Fruit fly (Drosophila melanogaster) whole organism, embryonic: ENCODE measurements around the gene CG9795.

Experiments
- Abd-B ChIP-seq: fragments of 200-800 bp; sonication (Bioruptor generic); optimal IDR thresholded peaks from 2 replicates; lab custom pipeline; 2018; ENCODE audit warnings: missing biosample characterization, mild to moderate bottlenecking, missing genetic modification characterization, moderate library complexity
- Ada2b ChIP-seq: fragments of 200-800 bp; sonication (Bioruptor generic); IDR thresholded peaks from 2 replicates; pipeline ENCODE4 v1.3.6; 2022; ENCODE audit warnings: missing biosample characterization, missing genetic modification characterization
- Atf6 ChIP-seq: fragments of 200-800 bp; sonication (Bioruptor generic); IDR thresholded peaks from 2 replicates; pipeline ENCODE4 v1.3.6; 2022; ENCODE audit warnings: missing biosample characterization, missing genetic modification characterization
- Awh ChIP-seq: fragments of 200-800 bp; sonication (Bioruptor generic); IDR thresholded peaks from 2 replicates; pipeline ENCODE4, ENCODE4 v1.3.6; 2022; ENCODE audit warnings: missing biosample characterization, missing genetic modification characterization
- CG10209 ChIP-seq: fragments of 200-800 bp; sonication (Bioruptor generic); optimal IDR thresholded peaks from 3 replicates; lab custom pipeline; 2017; ENCODE audit warnings: missing biosample characterization, mild to moderate bottlenecking, missing genetic modification characterization, missing genetic modification reagents
- CG1024 ChIP-seq: fragments of 200-800 bp; sonication (Bioruptor generic); IDR thresholded peaks from 2 replicates; pipeline ENCODE4 v1.3.6; 2022; ENCODE audit warnings: missing biosample characterization, missing genetic modification characterization
- CG10366 ChIP-seq: fragments of 200-800 bp; sonication (Bioruptor generic); IDR thresholded peaks from 2 replicates; pipeline ENCODE4 v1.3.6; 2022; ENCODE audit warnings: missing biosample characterization, missing genetic modification characterization
- CG14860 ChIP-seq: fragments of 200-800 bp; sonication (Bioruptor generic); IDR thresholded peaks from 3 replicates; pipeline ENCODE4 v1.3.6; 2022; ENCODE audit warnings: missing biosample characterization, missing genetic modification characterization; ENCODE audit not compliant: partially characterized antibody
- CG16813 ChIP-seq: fragments of 200-800 bp; sonication (Bioruptor generic); IDR thresholded peaks from 3 replicates; pipeline ENCODE4 v1.3.6; 2022; ENCODE audit warnings: missing biosample characterization, missing genetic modification characterization; ENCODE audit not compliant: partially characterized antibody
- CG1792 ChIP-seq: fragments of 200-800 bp; sonication (Bioruptor generic); optimal IDR thresholded peaks from 2 replicates; lab custom pipeline; 2016; ENCODE audit warnings: missing biosample characterization, missing genetic modification characterization
- CG18619 ChIP-seq: fragments of 200-800 bp; sonication (Bioruptor generic); optimal IDR thresholded peaks from 3 replicates; lab custom pipeline; 2017; ENCODE audit warnings: missing biosample characterization, mild to moderate bottlenecking, missing genetic modification characterization
- CG18764 ChIP-seq: fragments of 200-800 bp; sonication (Bioruptor generic); optimal IDR thresholded peaks from 3 replicates; lab custom pipeline; 2016; ENCODE audit warnings: missing biosample characterization, missing genetic modification characterization
- CG32772 ChIP-seq: fragments of 200-800 bp; sonication (Bioruptor generic); IDR thresholded peaks from 2 replicates; pipeline ENCODE4 v1.3.6; 2022; ENCODE audit warnings: missing biosample characterization, missing genetic modification characterization
- CG34422 ChIP-seq: fragments of 200-800 bp; sonication (Bioruptor generic); IDR thresholded peaks from 3 replicates; pipeline ENCODE4 v1.3.6; 2022; ENCODE audit warnings: missing biosample characterization, missing genetic modification characterization
- CG3838 ChIP-seq: fragments of 200-800 bp; sonication (Bioruptor generic); optimal IDR thresholded peaks from 3 replicates; lab custom pipeline; 2016; ENCODE audit warnings: missing biosample characterization, missing genetic modification characterization
- CG4282 ChIP-seq: fragments of 200-800 bp; sonication (Bioruptor generic); optimal IDR thresholded peaks from 2 replicates; lab custom pipeline; 2016; ENCODE audit warnings: missing biosample characterization, missing genetic modification characterization
- CG4360 ChIP-seq: fragments of 200-800 bp; sonication (Bioruptor generic); IDR thresholded peaks from 2 replicates; pipeline ENCODE4 v1.3.6; 2022; ENCODE audit warnings: missing biosample characterization, missing genetic modification characterization
- CG4404 ChIP-seq: fragments of 200-800 bp; sonication (Bioruptor generic); IDR thresholded peaks from 2 replicates; pipeline ENCODE4 v1.3.6; 2022; ENCODE audit warnings: missing biosample characterization, missing genetic modification characterization
- CG9215 ChIP-seq: fragments of 200-800 bp; sonication (Bioruptor generic); IDR thresholded peaks from 2 replicates; pipeline ENCODE4 v1.3.6; 2022; ENCODE audit warnings: missing biosample characterization, missing genetic modification characterization
- D19A ChIP-seq: fragments of 200-800 bp; optimal IDR thresholded peaks from 3 replicates; lab custom pipeline; 2019; ENCODE audit warnings: missing biosample characterization, mild to moderate bottlenecking, missing genetic modification characterization, moderate library complexity
- Dip3 ChIP-seq: fragments of 200-800 bp; sonication (Bioruptor generic); optimal IDR thresholded peaks from 3 replicates; lab custom pipeline; 2016; ENCODE audit warnings: missing biosample characterization, missing genetic modification characterization
- Dp ChIP-seq: fragments of 200-800 bp; sonication (Bioruptor generic); optimal IDR thresholded peaks from 2 replicates; lab custom pipeline; 2018; ENCODE audit warnings: missing biosample characterization, mild to moderate bottlenecking, missing genetic modification characterization, moderate library complexity
- E2f2 ChIP-seq: fragments of 200-800 bp; sonication (Bioruptor generic); IDR thresholded peaks from 2 replicates; pipeline ENCODE4 v1.3.6; 2022; ENCODE audit warnings: missing biosample characterization, missing genetic modification characterization
- Hmx ChIP-seq: fragments of 200-800 bp; sonication (Bioruptor generic); optimal IDR thresholded peaks from 2 replicates; lab custom pipeline; 2016; ENCODE audit warnings: missing biosample characterization, missing genetic modification characterization
- Hr39 ChIP-seq: fragments of >200 bp; optimal IDR thresholded peaks from 2 replicates; lab custom pipeline; 2017
- NC2β ChIP-seq: fragments of 200-800 bp; sonication (Bioruptor generic); optimal IDR thresholded peaks from 2 replicates; lab custom pipeline; 2016; ENCODE audit warnings: missing biosample characterization, missing genetic modification characterization
- NFAT ChIP-seq: fragments of 200-800 bp; sonication (Bioruptor generic); IDR thresholded peaks from 2 replicates; pipeline ENCODE4 v1.3.6; 2022; ENCODE audit warnings: missing biosample characterization, missing genetic modification characterization
- Nf-YA ChIP-seq: fragments of 200-800 bp; sonication (Bioruptor generic); IDR thresholded peaks from 2 replicates; pipeline ENCODE4 v1.3.6; 2022; ENCODE audit warnings: missing biosample characterization, missing genetic modification characterization
- Oaz ChIP-seq: fragments of 200-800 bp; sonication (Bioruptor generic); IDR thresholded peaks from 2 replicates; pipeline ENCODE4 v1.3.6; 2022; ENCODE audit warnings: missing biosample characterization, missing genetic modification characterization
- PHDP ChIP-seq: fragments of 200-800 bp; sonication (Bioruptor generic); optimal IDR thresholded peaks from 3 replicates; lab custom pipeline; 2018; ENCODE audit warnings: missing biosample characterization, mild to moderate bottlenecking, missing genetic modification characterization, moderate library complexity
- Ravus ChIP-seq: fragments of 200-800 bp; sonication (Bioruptor generic); IDR thresholded peaks from 2 replicates; pipeline ENCODE4 v1.3.6; 2022; ENCODE audit warnings: missing biosample characterization, missing genetic modification characterization
- Rfx ChIP-seq: fragments of 200-800 bp; sonication (Bioruptor generic); IDR thresholded peaks from 2 replicates; pipeline ENCODE4 v1.3.6; 2022; ENCODE audit warnings: missing biosample characterization, missing genetic modification characterization
- Spps ChIP-seq: fragments of 200-800 bp; sonication (Bioruptor generic); optimal IDR thresholded peaks from 2 replicates; lab custom pipeline; 2018; ENCODE audit warnings: missing biosample characterization, mild to moderate bottlenecking, missing genetic modification characterization
- ab ChIP-seq: fragments of 200-800 bp; sonication (Bioruptor generic); optimal IDR thresholded peaks from 2 replicates; lab custom pipeline; 2016; ENCODE audit warnings: missing biosample characterization, missing genetic modification characterization
- aop ChIP-seq: fragments of 200-800 bp; sonication (Bioruptor generic); IDR thresholded peaks from 2 replicates; pipeline ENCODE4 v1.3.6; 2022; ENCODE audit warnings: missing biosample characterization, missing genetic modification characterization
- bcd ChIP-seq: fragments of 200-800 bp; sonication (Bioruptor generic); optimal IDR thresholded peaks from 2 replicates; lab custom pipeline; 2017; ENCODE audit warnings: missing biosample characterization, mild to moderate bottlenecking, missing genetic modification characterization
- btn ChIP-seq: fragments of 200-800 bp; sonication (Bioruptor generic); optimal IDR thresholded peaks from 2 replicates; lab custom pipeline; 2016; ENCODE audit warnings: missing biosample characterization, missing genetic modification characterization
- cg ChIP-seq: fragments of 200-800 bp; sonication (Bioruptor generic); optimal IDR thresholded peaks from 3 replicates; lab custom pipeline; 2019; ENCODE audit warnings: missing biosample characterization, mild to moderate bottlenecking, missing genetic modification characterization, moderate library complexity
- chif ChIP-seq, 2 experiments: fragments of 200-800 bp; sonication (Bioruptor generic); optimal IDR thresholded peaks; 3 replicates each; lab custom pipeline; 2016; ENCODE audit warnings: missing biosample characterization in 2 of 2, missing genetic modification characterization in 2 of 2
- corto ChIP-seq: fragments of 200-800 bp; sonication (Bioruptor generic); optimal IDR thresholded peaks from 2 replicates; lab custom pipeline; 2016; ENCODE audit warnings: missing biosample characterization, mild to moderate bottlenecking, missing genetic modification characterization, moderate library complexity
- crc ChIP-seq: fragments of 200-800 bp; sonication (Bioruptor generic); optimal IDR thresholded peaks from 2 replicates; lab custom pipeline; 2016; ENCODE audit warnings: missing biosample characterization, missing genetic modification characterization
- crp ChIP-seq, 2 experiments: fragments of 200-800 bp; sonication (Bioruptor generic); optimal IDR thresholded peaks; 2 replicates in 1 of 2; 3 replicates in 1 of 2; lab custom pipeline; 2017; ENCODE audit warnings: missing biosample characterization in 2 of 2, missing genetic modification characterization in 2 of 2, mild to moderate bottlenecking in 1 of 2, moderate library complexity in 1 of 2
- disco-r ChIP-seq: fragments of 200-800 bp; sonication (Bioruptor generic); optimal IDR thresholded peaks from 2 replicates; lab custom pipeline; 2016; ENCODE audit warnings: missing biosample characterization, missing genetic modification characterization
- dmrt99B ChIP-seq: fragments of 200-800 bp; sonication (Bioruptor generic); optimal IDR thresholded peaks from 2 replicates; lab custom pipeline; 2018; ENCODE audit warnings: missing biosample characterization, mild to moderate bottlenecking, missing genetic modification characterization, moderate library complexity
- esg ChIP-seq: fragments of 200-800 bp; sonication (Bioruptor generic); conservative IDR thresholded peaks from 2 replicates; pipeline ENCODE4 v1.3.6; 2022; ENCODE audit warnings: missing biosample characterization, missing genetic modification characterization
- h ChIP-seq: fragments of >200 bp; optimal IDR thresholded peaks from 2 replicates; lab custom pipeline; 2017
- nmo ChIP-seq: fragments of 200-800 bp; sonication (Bioruptor generic); optimal IDR thresholded peaks from 2 replicates; lab custom pipeline; 2018; ENCODE audit warnings: missing biosample characterization, mild to moderate bottlenecking, missing genetic modification characterization, moderate library complexity
- ro ChIP-seq: fragments of 200-800 bp; sonication (Bioruptor generic); IDR thresholded peaks from 2 replicates; pipeline ENCODE4 v1.3.6; 2022; ENCODE audit warnings: missing biosample characterization, missing genetic modification characterization
- sima ChIP-seq: fragments of 200-800 bp; sonication (Bioruptor generic); optimal IDR thresholded peaks from 2 replicates; lab custom pipeline; 2016; ENCODE audit warnings: missing biosample characterization, missing genetic modification characterization
- sob ChIP-seq: fragments of 200-800 bp; sonication (Bioruptor generic); IDR thresholded peaks from 2 replicates; pipeline ENCODE4 v1.3.6; 2022; ENCODE audit warnings: missing biosample characterization, missing genetic modification characterization
- unc-4 ChIP-seq: fragments of 200-800 bp; sonication (Bioruptor generic); IDR thresholded peaks from 2 replicates; pipeline ENCODE4 v1.3.6; 2022; ENCODE audit warnings: missing biosample characterization, missing genetic modification characterization; ENCODE audit not compliant: partially characterized antibody
- wek ChIP-seq: fragments of 200-800 bp; sonication (Bioruptor generic); optimal IDR thresholded peaks from 3 replicates; lab custom pipeline; 2018; ENCODE audit warnings: missing biosample characterization, mild to moderate bottlenecking, missing genetic modification characterization, moderate library complexity

CG9795 gene

dm6 chr3R:4333964-4334363 is 14.5 kb downstream of the CG9795 start, which contains the start of gene CG9776 (continued):
- TF ChIP-seq wek (GFP tag; lab: Kevin White, UChicago) (peak; percentile 45), Ravus (GFP tag; lab: Robert Waterston, UW) (no peak), CG3838 (peak; percentile 21), ro (no peak), PHDP (tag; lab: Kevin White, UChicago) (no peak), CG18619 (GFP tag; lab: Kevin White, UChicago) (no peak), CG14860 (GFP tag; lab: Robert Waterston, UW) (peak; percentile 97), NFAT (peak; percentile 43; the same call in 1 of the 2 replicates), aop (0 out of 2 replicates have a peak, but pooled peaks have one; percentile 14), cg (GFP tag; lab: Kevin White, UChicago) (no peak), esg (no peak), CG18764 (peak; percentile 2), CG4282 (GFP tag; lab: Kevin White, UChicago) (peak; percentile 54), NC2β (peak; percentile 67), CG9215 (no peak), CG1792 (GFP tag; lab: Kevin White, UChicago) (peak; percentile 24), nmo (GFP tag; lab: Kevin White, UChicago) (peak; percentile 78), unc-4 (GFP tag; lab: Robert Waterston, UW) (peak; percentile 96), crc (peak; percentile 31), Atf6 (GFP tag; lab: Robert Waterston, UW) (peak; percentile 39; the same call in 1 of the 2 replicates), Hmx (GFP tag; lab: Kevin White, UChicago) (no peak), Spps (tag; lab: Kevin White, UChicago) (no peak), Awh (GFP tag; lab: Robert Waterston, UW) (no peak; the same call in 1 of the 2 replicates), Abd-B (GFP tag; lab: Kevin White, UChicago) (no peak), chif (GFP tag; optimal IDR thresholded peaks at IDR 0.05; lab: Kevin White, UChicago) (peak; percentile 15 to 74), CG4404 (GFP tag; lab: Robert Waterston, UW) (no peak), E2f2 (peak; percentile 45), CG4360 (no peak), Oaz (GFP tag; lab: Robert Waterston, UW) (0 out of 2 replicates have a peak, but pooled peaks have one; percentile 9), dmrt99B (tag; lab: Kevin White, UChicago) (no peak), Nf-YA (GFP tag; lab: Robert Waterston, UW) (no peak), ab (no peak), sob (peak; percentile 72), CG16813 (GFP tag; lab: Robert Waterston, UW) (peak; percentile 99), CG32772 (GFP tag; lab: Robert Waterston, UW) (no peak), Rfx (GFP tag; lab: Robert Waterston, UW) (peak; percentile 84), Ada2b (GFP tag; lab: Robert Waterston, UW) (0 out of 2 replicates have a peak, but pooled peaks have one; percentile 14), Hr39 (lab: Kevin White, UChicago) (no peak), CG10366 (GFP tag; lab: Robert Waterston, UW) (peak; percentile 53), CG1024 (peak; percentile 96), CG10209 (GFP tag; lab: Kevin White, UChicago) (peak; percentile 61), Dp (peak; percentile 48), CG34422 (GFP tag; lab: Robert Waterston, UW) (peak; percentile 61; the same call in 2 of the 3 replicates), sima (no peak), corto (GFP tag; lab: Kevin White, UChicago) (no peak), btn (GFP tag; lab: Kevin White, UChicago) (no peak), Dip3 (GFP tag; lab: Kevin White, UChicago) (peak; percentile 57), bcd (no peak), D19A (tag; lab: Kevin White, UChicago) (peak; percentile 85), h (lab: Kevin White, UChicago) (no peak), disco-r (GFP tag; lab: Kevin White, UChicago) (peak; percentile 11), crp (GFP tag; optimal IDR thresholded peaks at IDR 0.05; lab: Kevin White, UChicago) (peak in 1 of 2 experiments; percentile 37)
